Worm (Caenorhabditis elegans): ENCODE results near the gene T19D12.6.

DNA sequence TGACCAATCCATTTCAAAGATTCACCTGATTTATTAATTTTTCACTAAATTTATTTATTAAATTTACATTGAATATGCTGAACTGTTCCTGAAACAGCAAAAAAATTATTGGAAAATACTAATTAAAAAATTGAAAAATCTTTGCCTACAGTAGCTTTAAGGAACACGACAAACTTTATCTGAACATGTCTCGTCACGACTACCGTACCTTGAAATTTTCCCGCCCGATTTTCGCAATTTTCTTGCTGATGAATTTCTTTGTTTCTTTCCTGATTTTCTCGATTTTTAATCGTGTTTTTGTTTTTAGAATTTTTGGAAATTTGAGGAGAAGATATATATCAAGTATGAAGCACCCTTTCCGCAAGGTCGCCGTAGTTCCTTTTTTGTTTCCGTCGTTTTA is 40.0 kb upstream of the T19D12.6 start:
- no peak for TF ChIP-seq W03F9.2 (tag; optimal IDR thresholded peaks at IDR 0.05)
- no peak for TF ChIP-seq dao-5 (tag; optimal IDR thresholded peaks at IDR 0.05)
- no peak for TF ChIP-seq him-1 (tag; optimal IDR thresholded peaks at IDR 0.05)

Measured in whole organism, L4/young adult.